Worm (Caenorhabditis elegans) whole organism, early embryonic: Measurements from ENCODE around the gene ZK930.6.

Source experiments
- F13C5.2 ChIP-seq: sonication (generic microtip); optimal IDR thresholded peaks from 2 replicates; lab custom pipeline; 2017; ENCODE audit warnings: mild to moderate bottlenecking, missing genetic modification characterization, inconsistent platforms, missing compliant biosample characterization
- ama-1 ChIP-seq: fragments of 150-350 bp; optimal IDR thresholded peaks from 2 replicates; lab custom pipeline; 2014
- ceh-13 ChIP-seq: fragments of 200-800 bp; sonication (Bioruptor generic); optimal IDR thresholded peaks from 2 replicates; lab custom pipeline; 2018; ENCODE audit warnings: mild to moderate bottlenecking, missing genetic modification characterization, missing compliant biosample characterization
- ets-7 ChIP-seq: sonication (generic microtip); optimal IDR thresholded peaks from 2 replicates; lab custom pipeline; 2016; ENCODE audit warnings: missing genotype, missing genetic modification characterization, missing compliant biosample characterization
- flt-1 ChIP-seq: fragments of 200-800 bp; sonication (Bioruptor generic); IDR thresholded peaks from 2 replicates; pipeline ENCODE4 v1.3.6; 2022; ENCODE audit warnings: missing genetic modification characterization, missing compliant biosample characterization
- hmg-4 ChIP-seq: fragments of 200-800 bp; sonication (Bioruptor generic); optimal IDR thresholded peaks from 2 replicates; lab custom pipeline; 2018; ENCODE audit warnings: mild to moderate bottlenecking, missing genetic modification characterization, missing compliant biosample characterization
- sea-1 ChIP-seq: fragments of 200-800 bp; sonication (Bioruptor generic); conservative IDR thresholded peaks from 2 replicates; pipeline ENCODE4 v1.3.6; 2022; ENCODE audit warnings: missing genetic modification characterization, missing compliant biosample characterization
- tbx-11 ChIP-seq: fragments of 200-800 bp; sonication (Bioruptor generic); IDR thresholded peaks from 2 replicates; pipeline ENCODE4 v1.3.6; 2022; ENCODE audit warnings: missing genetic modification characterization, missing compliant biosample characterization
- tra-4 ChIP-seq: sonication (generic microtip); optimal IDR thresholded peaks from 2 replicates; lab custom pipeline; 2017; ENCODE audit warnings: missing genetic modification characterization, missing compliant biosample characterization

DNA sequence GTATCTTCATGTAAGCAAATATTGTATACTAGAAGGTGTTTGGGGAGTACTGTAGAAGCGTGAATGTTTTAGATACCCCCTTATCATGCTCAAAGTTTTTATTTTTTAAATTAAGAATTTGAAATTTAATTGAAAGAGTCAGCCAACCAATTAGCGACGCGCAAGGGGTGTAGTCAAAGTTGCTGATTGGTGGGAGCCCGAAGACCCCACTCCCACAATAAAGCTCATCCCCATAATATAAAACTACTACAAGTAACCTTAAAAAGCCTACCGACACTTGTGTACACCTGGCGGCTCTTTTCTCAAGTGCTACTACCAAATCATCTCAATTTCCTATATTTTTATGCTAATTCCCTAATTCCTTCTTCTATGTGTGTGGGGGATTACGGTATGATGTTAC lies 16.0 kb downstream of the ZK930.6 start:
- TF ChIP-seq sea-1 (GFP tag; lab: Robert Waterston, UW) (no peak), tra-4 (no peak), ets-7 (tag; lab: Kevin White, UChicago) (no peak), ama-1 (lab: Kevin White, UChicago) (no peak), ceh-13 (no peak), flt-1 (GFP tag; lab: Robert Waterston, UW) (no peak), F13C5.2 (tag; lab: Kevin White, UChicago) (no peak), tbx-11 (GFP tag; lab: Robert Waterston, UW) (no peak), hmg-4 (GFP tag; lab: Kevin White, UChicago) (no peak)
